Worm (Caenorhabditis elegans): ENCODE results near the gene W02D7.6.

W02D7.6 gene

DNA sequence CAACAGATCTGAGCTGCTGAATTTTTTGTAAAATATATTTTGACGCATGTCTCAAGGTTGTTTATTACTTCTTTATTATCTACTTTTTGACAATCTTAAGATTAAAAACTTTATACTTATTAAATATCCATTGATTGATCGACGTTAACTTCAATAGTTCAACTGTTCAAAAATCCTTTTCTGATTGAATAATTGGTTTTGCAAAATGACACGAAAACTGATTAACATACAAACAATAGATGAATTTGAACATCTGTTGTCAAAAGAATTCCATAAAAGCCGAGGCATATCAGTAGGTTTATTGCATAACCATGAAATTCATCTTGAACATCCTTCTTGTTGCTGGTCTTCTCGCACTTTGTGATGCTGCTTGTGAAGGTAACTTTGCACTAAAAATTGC lies 9.9 kb upstream of the W02D7.6 start, which contains the start of gene W02D7.12:
Gene W02D7.12, plus strand, starts transcription at position 301 of the 400 bp plus-strand sequence.
- no peak for TF ChIP-seq mep-1 (tag; optimal IDR thresholded peaks at IDR 0.05)
- TF ChIP-seq lin-32 (GFP tag; optimal IDR thresholded peaks at IDR 0.05), result no peak
- TF ChIP-seq M03D4.4 (tag; optimal IDR thresholded peaks at IDR 0.05), result no peak
- no peak for TF ChIP-seq tbx-8 (GFP tag; optimal IDR thresholded peaks at IDR 0.05)
- TF ChIP-seq nhr-237 (tag; optimal IDR thresholded peaks at IDR 0.05), result no peak
- no peak for TF ChIP-seq drap-1 (GFP tag; optimal IDR thresholded peaks at IDR 0.05)
- TF ChIP-seq elt-1 (tag; optimal IDR thresholded peaks at IDR 0.05; ENCODE audit: borderline replicate concordance, insufficient read depth), result no peak
- no peak for TF ChIP-seq lsy-2 (tag; optimal IDR thresholded peaks at IDR 0.05)

DNA sequence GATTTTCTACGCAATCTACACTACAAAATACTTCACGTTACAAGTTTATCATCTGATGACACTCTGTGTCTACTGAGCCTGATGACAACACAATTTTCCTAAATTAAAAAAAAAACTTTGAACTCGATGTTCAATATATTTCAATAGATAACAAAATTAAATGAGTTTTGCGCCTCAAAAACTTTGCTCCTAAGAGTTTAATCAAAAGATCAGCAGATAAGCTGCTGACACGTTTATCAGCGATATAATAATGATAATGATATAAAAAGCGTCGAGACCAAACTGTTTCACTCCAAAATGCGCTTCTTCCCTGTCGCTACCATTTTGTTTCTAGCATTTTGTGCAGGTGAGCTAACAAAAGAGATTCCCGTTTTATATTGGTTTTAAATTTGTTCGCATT lies 6.4 kb upstream of the W02D7.6 start, which contains the start of gene clec-218:
Gene clec-218, plus strand, starts transcription at position 262 of the 400 bp plus-strand sequence.
- TF ChIP-seq ces-1 (GFP tag; optimal IDR thresholded peaks at IDR 0.05) (no peak), snpc-4 (tag; optimal IDR thresholded peaks at IDR 0.05) (no peak), unc-62 (GFP tag; optimal IDR thresholded peaks at IDR 0.05) (no peak), mls-2 (tag; optimal IDR thresholded peaks at IDR 0.05) (no peak), ham-2 (GFP tag; optimal IDR thresholded peaks at IDR 0.05) (no peak), bed-3 (GFP tag; optimal IDR thresholded peaks at IDR 0.05) (no peak), sptf-1 (tag; optimal IDR thresholded peaks at IDR 0.05) (no peak), nhr-28 (tag; optimal IDR thresholded peaks at IDR 0.05) (no peak), unc-120 (tag; optimal IDR thresholded peaks at IDR 0.05; ENCODE audit: poor library complexity, severe bottlenecking) (no peak), elt-1 (tag; optimal IDR thresholded peaks at IDR 0.05; ENCODE audit: borderline replicate concordance, insufficient read depth) (no peak), nhr-12 (tag; optimal IDR thresholded peaks at IDR 0.05) (no peak), lsy-2 (tag; optimal IDR thresholded peaks at IDR 0.05) (no peak), ceh-39 (tag; optimal IDR thresholded peaks at IDR 0.05) (no peak), drap-1 (GFP tag; optimal IDR thresholded peaks at IDR 0.05) (no peak), sem-2 (GFP tag; optimal IDR thresholded peaks at IDR 0.05) (no peak), blmp-1 (tag; optimal IDR thresholded peaks at IDR 0.05) (no peak), cnd-1 (tag; optimal IDR thresholded peaks at IDR 0.05) (no peak)

DNA sequence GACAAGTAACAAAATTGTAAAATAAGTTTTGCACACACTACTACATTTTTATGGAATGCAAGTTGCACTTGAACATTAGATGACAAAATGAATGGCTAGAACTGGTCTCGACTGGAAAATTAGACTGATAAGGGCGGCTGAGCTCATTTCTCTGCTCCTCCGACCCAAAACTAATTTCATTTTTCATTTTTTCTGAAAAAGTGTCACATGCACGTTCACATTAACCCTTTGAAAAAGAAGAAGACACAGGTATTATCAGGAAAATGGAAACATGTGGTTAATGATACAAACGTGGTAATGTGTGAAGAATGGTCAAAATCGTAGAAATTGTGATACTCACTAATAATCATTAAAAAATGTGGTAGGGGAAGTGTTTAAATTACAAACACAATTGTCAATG lies 5.7 kb upstream of the W02D7.6 start:
- TF ChIP-seq elt-1 (tag; optimal IDR thresholded peaks at IDR 0.05; ENCODE audit: borderline replicate concordance, insufficient read depth), result no peak
- no peak for TF ChIP-seq M03D4.4 (tag; optimal IDR thresholded peaks at IDR 0.05)
- TF ChIP-seq tbx-8 (GFP tag; optimal IDR thresholded peaks at IDR 0.05), result no peak
- no peak for TF ChIP-seq lin-13 (tag; optimal IDR thresholded peaks at IDR 0.05)
- no peak for TF ChIP-seq mep-1 (tag; optimal IDR thresholded peaks at IDR 0.05)
- no peak for TF ChIP-seq mab-5 (tag; optimal IDR thresholded peaks at IDR 0.05)
- no peak for TF ChIP-seq hlh-1 (tag; optimal IDR thresholded peaks at IDR 0.05)
- no peak for TF ChIP-seq nhr-2 (tag; optimal IDR thresholded peaks at IDR 0.05)
- TF ChIP-seq ham-2 (GFP tag; optimal IDR thresholded peaks at IDR 0.05), result no peak
- TF ChIP-seq drap-1 (GFP tag; optimal IDR thresholded peaks at IDR 0.05), result no peak
- no peak for TF ChIP-seq sem-2 (GFP tag; optimal IDR thresholded peaks at IDR 0.05)
- TF ChIP-seq ceh-83 (GFP tag; optimal IDR thresholded peaks at IDR 0.05), result no peak
- TF ChIP-seq flh-1 (GFP tag; optimal IDR thresholded peaks at IDR 0.05), result no peak
- no peak for TF ChIP-seq lin-32 (GFP tag; optimal IDR thresholded peaks at IDR 0.05)
- TF ChIP-seq ceh-39 (tag; optimal IDR thresholded peaks at IDR 0.05), result no peak
- no peak for TF ChIP-seq nhr-76 (tag; optimal IDR thresholded peaks at IDR 0.05)

DNA sequence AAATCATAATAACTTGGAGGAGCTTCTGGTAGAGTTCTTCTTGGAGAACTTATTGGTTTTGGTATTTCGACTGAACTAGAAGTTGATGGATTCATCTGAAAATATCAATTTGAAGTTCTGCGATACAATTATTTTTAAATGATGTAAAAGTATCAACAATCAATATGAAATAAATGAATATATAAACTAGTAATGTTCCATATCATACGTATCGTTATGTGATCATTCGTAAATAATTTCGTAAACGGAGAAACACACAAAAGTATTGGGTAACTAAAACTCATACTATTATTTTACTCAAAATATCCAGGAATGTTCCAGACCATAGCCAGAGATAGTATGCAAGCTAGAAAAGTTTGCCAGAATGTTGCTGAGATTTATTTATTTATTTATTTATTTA lies 5.1 kb upstream of the W02D7.6 start, which contains the start of gene W02D7.8:
Gene W02D7.8, minus strand, starts transcription at position 101 of the 400 bp plus-strand sequence.
- TF ChIP-seq lsy-2 (tag; optimal IDR thresholded peaks at IDR 0.05), result no peak
- TF ChIP-seq unc-120 (tag; optimal IDR thresholded peaks at IDR 0.05; ENCODE audit: poor library complexity, severe bottlenecking), result no peak
- no peak for TF ChIP-seq nhr-28 (tag; optimal IDR thresholded peaks at IDR 0.05)
- TF ChIP-seq ceh-39 (tag; optimal IDR thresholded peaks at IDR 0.05), result no peak
- TF ChIP-seq mls-2 (tag; optimal IDR thresholded peaks at IDR 0.05), result no peak
- TF ChIP-seq ham-2 (GFP tag; optimal IDR thresholded peaks at IDR 0.05), result no peak
- no peak for TF ChIP-seq tbx-8 (GFP tag; optimal IDR thresholded peaks at IDR 0.05)
- no peak for TF ChIP-seq elt-1 (tag; optimal IDR thresholded peaks at IDR 0.05; ENCODE audit: borderline replicate concordance, insufficient read depth)
- no peak for TF ChIP-seq elt-3 (tag; optimal IDR thresholded peaks at IDR 0.05)
- no peak for TF ChIP-seq blmp-1 (tag; optimal IDR thresholded peaks at IDR 0.05)
- no peak for TF ChIP-seq drap-1 (GFP tag; optimal IDR thresholded peaks at IDR 0.05)
- TF ChIP-seq cnd-1 (tag; optimal IDR thresholded peaks at IDR 0.05), result no peak

DNA sequence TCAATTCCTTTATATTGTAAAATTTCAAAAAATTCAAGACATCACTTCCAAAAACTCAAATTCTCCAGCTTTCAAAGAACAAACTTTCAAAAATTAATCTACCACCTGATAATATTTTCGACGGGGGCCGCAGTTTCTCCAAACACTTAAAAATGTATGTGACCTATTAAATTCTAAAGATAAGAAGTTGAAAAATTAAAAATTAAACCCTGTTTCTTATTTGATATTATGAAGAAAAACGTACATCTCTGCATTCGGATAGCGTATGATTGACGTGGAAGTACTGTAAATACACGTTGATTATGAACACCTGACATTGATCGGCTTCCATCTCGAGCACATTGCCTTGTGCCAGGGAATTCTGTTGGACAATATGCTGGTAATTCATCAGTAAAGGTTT lies 4.6 kb upstream of the W02D7.6 start:
- TF ChIP-seq nhr-2 (tag; optimal IDR thresholded peaks at IDR 0.05) (no peak), tbx-8 (GFP tag; optimal IDR thresholded peaks at IDR 0.05) (no peak), nhr-12 (tag; optimal IDR thresholded peaks at IDR 0.05) (no peak), M03D4.4 (tag; optimal IDR thresholded peaks at IDR 0.05) (no peak), mab-5 (tag; optimal IDR thresholded peaks at IDR 0.05) (no peak), zip-8 (tag; optimal IDR thresholded peaks at IDR 0.05) (no peak), nhr-76 (tag; optimal IDR thresholded peaks at IDR 0.05) (no peak), mls-2 (tag; optimal IDR thresholded peaks at IDR 0.05) (no peak), ztf-11 (tag; optimal IDR thresholded peaks at IDR 0.05) (no peak), ceh-83 (GFP tag; optimal IDR thresholded peaks at IDR 0.05) (no peak), unc-62 (GFP tag; optimal IDR thresholded peaks at IDR 0.05) (no peak), ceh-39 (tag; optimal IDR thresholded peaks at IDR 0.05) (no peak), elt-1 (tag; optimal IDR thresholded peaks at IDR 0.05; ENCODE audit: borderline replicate concordance, insufficient read depth) (no peak), lsy-2 (tag; optimal IDR thresholded peaks at IDR 0.05) (no peak), nhr-28 (tag; optimal IDR thresholded peaks at IDR 0.05) (no peak)
